Worm (Caenorhabditis elegans) whole organism, young adult: Measurements from ENCODE around the gene T23F6.5.

Experiments used
- B0019.2 ChIP-seq: fragments of 200-800 bp; sonication (Bioruptor generic); conservative IDR thresholded peaks from 2 replicates; pipeline ENCODE4 v1.3.6; 2022; ENCODE audit warnings: missing genetic modification reagents, missing genetic modification characterization, missing compliant biosample characterization
- B0035.1 ChIP-seq: sonication (generic microtip); optimal IDR thresholded peaks from 2 replicates; lab custom pipeline; 2016; ENCODE audit warnings: missing genetic modification characterization, mild to moderate bottlenecking, missing compliant biosample characterization, missing genotype, missing genetic modification reagents
- B0336.3 ChIP-seq: fragments of 200-800 bp; sonication (Bioruptor generic); IDR thresholded peaks from 2 replicates; pipeline ENCODE4 v1.3.6; 2022; ENCODE audit warnings: missing genetic modification characterization, missing compliant biosample characterization
- C17E4.6 ChIP-seq: fragments of 200-800 bp; sonication (Bioruptor generic); IDR thresholded peaks from 2 replicates; pipeline ENCODE4 v1.3.6; 2022; ENCODE audit warnings: missing genetic modification reagents, missing genetic modification characterization, missing compliant biosample characterization
- F10E7.11 ChIP-seq: sonication (generic microtip); optimal IDR thresholded peaks from 2 replicates; lab custom pipeline; 2017; ENCODE audit warnings: mild to moderate bottlenecking, missing genetic modification characterization, moderate library complexity, missing compliant biosample characterization
- F23B12.7 ChIP-seq: sonication (generic microtip); optimal IDR thresholded peaks from 2 replicates; lab custom pipeline; 2017; ENCODE audit warnings: missing genetic modification characterization, mild to moderate bottlenecking, missing compliant biosample characterization, antibody characterized with exemption, moderate library complexity; ENCODE audit not compliant: insufficient read depth
- F39B2.1 ChIP-seq: fragments of 200-800 bp; sonication (Bioruptor generic); IDR thresholded peaks from 2 replicates; pipeline ENCODE4 v1.3.6; 2022; ENCODE audit warnings: missing genetic modification reagents, missing genetic modification characterization, missing compliant biosample characterization
- F49E8.2 ChIP-seq: sonication (generic microtip); optimal IDR thresholded peaks from 3 replicates; lab custom pipeline; 2017; ENCODE audit warnings: missing genetic modification characterization, mild to moderate bottlenecking, missing compliant biosample characterization, antibody characterized with exemption, moderate library complexity; ENCODE audit not compliant: insufficient read depth
- F55B11.4 ChIP-seq: sonication (generic microtip); optimal IDR thresholded peaks from 2 replicates; lab custom pipeline; 2016; ENCODE audit warnings: missing compliant biosample characterization, missing genetic modification characterization, borderline replicate concordance; ENCODE audit not compliant: insufficient read depth
- F57A8.1 ChIP-seq: fragments of 200-800 bp; sonication (Bioruptor generic); optimal IDR thresholded peaks from 2 replicates; lab custom pipeline; 2018; ENCODE audit warnings: mild to moderate bottlenecking, missing genetic modification characterization, moderate library complexity, missing compliant biosample characterization
- T26A5.8 ChIP-seq: sonication (generic microtip); optimal IDR thresholded peaks from 2 replicates; lab custom pipeline; 2016; ENCODE audit warnings: missing genetic modification characterization, missing compliant biosample characterization
- Y56A3A.18 ChIP-seq: fragments of 200-800 bp; sonication (Bioruptor generic); IDR thresholded peaks from 2 replicates; pipeline ENCODE4 v1.3.6; 2022; ENCODE audit warnings: missing genetic modification reagents, missing genetic modification characterization, missing compliant biosample characterization
- Y67H2A.10 ChIP-seq: fragments of 200-800 bp; sonication (Bioruptor generic); conservative IDR thresholded peaks from 2 replicates; pipeline ENCODE4 v1.3.6; 2022; ENCODE audit warnings: missing genetic modification reagents, missing genetic modification characterization, missing compliant biosample characterization
- Y79H2A.3 ChIP-seq: fragments of 200-800 bp; sonication (Bioruptor generic); conservative IDR thresholded peaks from 2 replicates; pipeline ENCODE4 v1.3.6; 2022; ENCODE audit warnings: missing genetic modification reagents, missing genetic modification characterization, missing compliant biosample characterization
- aptf-2 ChIP-seq: fragments of 200-800 bp; sonication (Bioruptor generic); conservative IDR thresholded peaks from 2 replicates; pipeline ENCODE4 v1.3.6; 2022; ENCODE audit warnings: missing genetic modification reagents, missing genetic modification characterization, missing compliant biosample characterization
- atf-7 ChIP-seq: sonication (generic microtip); optimal IDR thresholded peaks from 2 replicates; lab custom pipeline; 2017; ENCODE audit warnings: mild to moderate bottlenecking, missing genetic modification characterization, missing compliant biosample characterization
- attf-5 ChIP-seq: fragments of 200-800 bp; sonication (Bioruptor generic); optimal IDR thresholded peaks from 2 replicates; lab custom pipeline; 2018; ENCODE audit warnings: mild to moderate bottlenecking, missing genetic modification characterization, missing compliant biosample characterization
- bed-2 ChIP-seq: fragments of 200-800 bp; sonication (Bioruptor generic); IDR thresholded peaks from 2 replicates; pipeline ENCODE4 v1.3.6; 2022; ENCODE audit warnings: missing genetic modification reagents, missing genetic modification characterization, missing compliant biosample characterization
- cebp-1 ChIP-seq, 2 experiments: fragments of 200-800 bp in 1 of 2; sonication (Bioruptor generic) in 1 of 2; sonication (generic microtip) in 1 of 2; IDR thresholded peaks in 1 of 2; optimal IDR thresholded peaks in 1 of 2; 2 replicates each; pipeline versions ENCODE4 v1.3.6 to Lab custom; 2017 to 2022; ENCODE audit warnings: missing compliant biosample characterization in 2 of 2, missing genetic modification characterization in 2 of 2, mild to moderate bottlenecking in 1 of 2, missing genetic modification reagents in 1 of 2, moderate library complexity in 1 of 2
- ceh-100 ChIP-seq: fragments of 200-800 bp; sonication (Bioruptor generic); IDR thresholded peaks from 2 replicates; pipeline ENCODE4 v1.3.6; 2022; ENCODE audit warnings: missing genetic modification reagents, missing genetic modification characterization, missing compliant biosample characterization
- ceh-40 ChIP-seq: fragments of 200-800 bp; sonication (Bioruptor generic); IDR thresholded peaks from 2 replicates; pipeline ENCODE4 v1.3.6; 2022; ENCODE audit warnings: missing genetic modification characterization, missing compliant biosample characterization
- ceh-91 ChIP-seq: fragments of 200-800 bp; sonication (Bioruptor generic); IDR thresholded peaks from 2 replicates; pipeline ENCODE4 v1.3.6; 2022; ENCODE audit warnings: missing genetic modification reagents, missing genetic modification characterization, missing compliant biosample characterization
- dpl-1 ChIP-seq: fragments of 150-350 bp; optimal IDR thresholded peaks from 2 replicates; lab custom pipeline; 2014; ENCODE audit warnings: missing biosample characterization, missing genetic modification reagents, missing genetic modification characterization
- fkh-3 ChIP-seq: sonication (generic microtip); optimal IDR thresholded peaks from 2 replicates; lab custom pipeline; 2016; ENCODE audit warnings: mild to moderate bottlenecking, missing genetic modification characterization, missing compliant biosample characterization
- him-1 ChIP-seq: sonication (generic microtip); optimal IDR thresholded peaks from 2 replicates; lab custom pipeline; 2016; ENCODE audit warnings: missing genotype, missing genetic modification reagents, missing genetic modification characterization, missing compliant biosample characterization
- hlh-26 ChIP-seq: fragments of 200-800 bp; sonication (Bioruptor generic); conservative IDR thresholded peaks from 2 replicates; pipeline ENCODE4 v1.3.6; 2022; ENCODE audit warnings: missing genetic modification reagents, missing genetic modification characterization, missing compliant biosample characterization
- hmg-1.2 ChIP-seq: fragments of 200-800 bp; sonication (Bioruptor generic); IDR thresholded peaks from 2 replicates; pipeline ENCODE4 v1.3.6; 2022; ENCODE audit warnings: missing genetic modification reagents, missing genetic modification characterization, missing compliant biosample characterization
- hsf-1 ChIP-seq: fragments of 200-800 bp; sonication (Bioruptor generic); IDR thresholded peaks from 2 replicates; pipeline ENCODE4 v1.3.6; 2022; ENCODE audit warnings: missing genetic modification reagents, missing genetic modification characterization, missing compliant biosample characterization
- lag-1 ChIP-seq: fragments of 200-800 bp; sonication (Bioruptor generic); IDR thresholded peaks from 2 replicates; pipeline ENCODE4 v1.3.6; 2022; ENCODE audit warnings: missing genetic modification reagents, missing genetic modification characterization, missing compliant biosample characterization
- lin-40 ChIP-seq: sonication (generic microtip); optimal IDR thresholded peaks from 2 replicates; lab custom pipeline; 2016; ENCODE audit warnings: missing genetic modification characterization, mild to moderate bottlenecking, missing compliant biosample characterization, missing genotype, missing genetic modification reagents
- lsl-1 ChIP-seq: fragments of 200-800 bp; sonication (Bioruptor generic); optimal IDR thresholded peaks from 2 replicates; lab custom pipeline; 2018; ENCODE audit warnings: mild to moderate bottlenecking, missing genetic modification characterization, moderate library complexity, missing compliant biosample characterization
- lsy-27 ChIP-seq: sonication (generic microtip); optimal IDR thresholded peaks from 2 replicates; lab custom pipeline; 2017; ENCODE audit warnings: missing genetic modification characterization, mild to moderate bottlenecking, missing compliant biosample characterization, antibody characterized with exemption, missing genotype, borderline replicate concordance; ENCODE audit not compliant: insufficient read depth
- madf-6 ChIP-seq: fragments of 200-800 bp; sonication (Bioruptor generic); IDR thresholded peaks from 2 replicates; pipeline ENCODE4 v1.3.6; 2022; ENCODE audit warnings: missing genetic modification reagents, missing genetic modification characterization, missing compliant biosample characterization
- mcd-1 ChIP-seq: fragments of 200-800 bp; sonication (Bioruptor generic); IDR thresholded peaks from 2 replicates; pipeline ENCODE4 v1.3.6; 2022; ENCODE audit warnings: missing genetic modification reagents, missing genetic modification characterization, missing compliant biosample characterization
- mel-28 ChIP-seq: sonication (generic microtip); optimal IDR thresholded peaks from 2 replicates; lab custom pipeline; 2016; ENCODE audit warnings: borderline replicate concordance, mild to moderate bottlenecking, missing genetic modification characterization, missing compliant biosample characterization
- mxl-1 ChIP-seq: sonication (generic microtip); optimal IDR thresholded peaks from 2 replicates; lab custom pipeline; 2016; ENCODE audit warnings: missing genetic modification characterization, missing compliant biosample characterization
- nfyb-1 ChIP-seq: fragments of 200-800 bp; sonication (Bioruptor generic); IDR thresholded peaks from 2 replicates; pipeline ENCODE4 v1.3.6; 2022; ENCODE audit warnings: missing genetic modification reagents, missing genetic modification characterization, missing compliant biosample characterization
- nhr-179 ChIP-seq: sonication (generic microtip); optimal IDR thresholded peaks from 2 replicates; lab custom pipeline; 2016; ENCODE audit warnings: mild to moderate bottlenecking, missing genetic modification characterization, missing compliant biosample characterization
- nhr-27 ChIP-seq: fragments of 200-800 bp; sonication (Bioruptor generic); optimal IDR thresholded peaks from 2 replicates; lab custom pipeline; 2018; ENCODE audit warnings: mild to moderate bottlenecking, missing genetic modification characterization, moderate library complexity, missing compliant biosample characterization
- nhr-80 ChIP-seq: sonication (generic microtip); optimal IDR thresholded peaks from 2 replicates; lab custom pipeline; 2016; ENCODE audit warnings: missing genetic modification characterization, missing compliant biosample characterization
- rpc-1 ChIP-seq, 2 experiments: fragments of 150-350 bp in 1 of 2; sonication (generic microtip) in 1 of 2; optimal IDR thresholded peaks; 2 replicates each; lab custom pipeline; 2014 to 2018; ENCODE audit warnings: missing biosample characterization in 1 of 2, missing genetic modification characterization in 1 of 2, missing genetic modification reagents in 1 of 2, missing genotype in 1 of 2
- sea-2 ChIP-seq: fragments of 200-800 bp; sonication (Bioruptor generic); IDR thresholded peaks from 2 replicates; pipeline ENCODE4 v1.3.6; 2022; ENCODE audit warnings: missing genetic modification characterization, missing compliant biosample characterization
- snpc-4 ChIP-seq, 5 experiments: fragments of 150-350 bp in 1 of 5; sonication (generic microtip) in 4 of 5; optimal IDR thresholded peaks; 2 replicates each; lab custom pipeline; 2014 to 2018; ENCODE audit warnings: missing genetic modification characterization in 5 of 5, missing biosample characterization in 3 of 5, antibody characterized with exemption in 2 of 5, mild to moderate bottlenecking in 2 of 5, missing compliant biosample characterization in 2 of 5, missing genotype in 2 of 5, moderate library complexity in 2 of 5, missing genetic modification reagents in 1 of 5
- unc-62 ChIP-seq: fragments of 150-350 bp; optimal IDR thresholded peaks from 2 replicates; lab custom pipeline; 2014; ENCODE audit warnings: missing biosample characterization, missing genetic modification reagents, missing genetic modification characterization
- zim-3 ChIP-seq: sonication (generic microtip); optimal IDR thresholded peaks from 2 replicates; lab custom pipeline; 2017; ENCODE audit warnings: mild to moderate bottlenecking, missing genetic modification characterization, moderate library complexity, missing compliant biosample characterization
- ztf-26 ChIP-seq: sonication (generic microtip); optimal IDR thresholded peaks from 2 replicates; lab custom pipeline; 2017; ENCODE audit warnings: missing genetic modification characterization, missing compliant biosample characterization
- ztf-3 ChIP-seq: fragments of 200-800 bp; sonication (Bioruptor generic); optimal IDR thresholded peaks from 2 replicates; lab custom pipeline; 2018; ENCODE audit warnings: mild to moderate bottlenecking, missing genetic modification characterization, missing compliant biosample characterization

The T23F6.5 gene

ce11 chrIV:12771414-12771813 is 30.1 kb upstream of the T23F6.5 start (continued):
- TF ChIP-seq atf-7 (tag; lab: Kevin White, UChicago) (no peak), F10E7.11 (no peak), nfyb-1 (no peak), Y79H2A.3 (GFP tag; lab: Robert Waterston, UW) (no peak), bed-2 (no peak), unc-62 (no peak), lsl-1 (GFP tag; lab: Kevin White, UChicago) (no peak), B0019.2 (GFP tag; lab: Robert Waterston, UW) (no peak), ceh-100 (GFP tag; lab: Robert Waterston, UW) (no peak), mxl-1 (tag; lab: Kevin White, UChicago) (no peak), nhr-80 (tag; lab: Kevin White, UChicago) (no peak), F49E8.2 (tag; lab: Kevin White, UChicago) (no peak), hmg-1.2 (GFP tag; lab: Robert Waterston, UW) (0 out of 2 replicates have a peak, but pooled peaks have one; percentile 26), C17E4.6 (no peak), F39B2.1 (GFP tag; lab: Robert Waterston, UW) (no peak), Y67H2A.10 (no peak), lag-1 (no peak), zim-3 (tag; lab: Kevin White, UChicago) (peak; percentile 24), F57A8.1 (no peak), F55B11.4 (tag; lab: Kevin White, UChicago) (no peak), snpc-4 (GFP tag; optimal IDR thresholded peaks at IDR 0.05; lab: Kevin White, UChicago) (no peak), snpc-4 (tag; optimal IDR thresholded peaks at IDR 0.05; lab: Kevin White, UChicago) (peak in 1 of 4 experiments; percentile 22), ceh-40 (GFP tag; lab: Robert Waterston, UW) (no peak), madf-6 (GFP tag; lab: Robert Waterston, UW) (no peak), ztf-3 (GFP tag; lab: Kevin White, UChicago) (no peak), F23B12.7 (tag; lab: Kevin White, UChicago) (no peak), hlh-26 (GFP tag; lab: Robert Waterston, UW) (no peak), ceh-91 (no peak), cebp-1 (GFP tag; IDR thresholded peaks at IDR 0.05; lab: Robert Waterston, UW) (no peak), cebp-1 (tag; optimal IDR thresholded peaks at IDR 0.05; lab: Kevin White, UChicago) (peak; percentile 58), mel-28 (tag; lab: Kevin White, UChicago) (no peak), rpc-1 (optimal IDR thresholded peaks at IDR 0.05; lab: Kevin White, UChicago) (no peak), rpc-1 (tag; optimal IDR thresholded peaks at IDR 0.05; lab: Kevin White, UChicago) (no peak), hsf-1 (no peak), lin-40 (peak; percentile 35), B0035.1 (tag; lab: Kevin White, UChicago) (no peak), T26A5.8 (tag; lab: Kevin White, UChicago) (no peak), B0336.3 (GFP tag; lab: Robert Waterston, UW) (no peak), ztf-26 (tag; lab: Kevin White, UChicago) (no peak), aptf-2 (GFP tag; lab: Robert Waterston, UW) (no peak), sea-2 (GFP tag; lab: Robert Waterston, UW) (no peak), mcd-1 (GFP tag; lab: Robert Waterston, UW) (peak; percentile 39), nhr-179 (tag; lab: Kevin White, UChicago) (no peak), dpl-1 (no peak), lsy-27 (tag; lab: Kevin White, UChicago) (no peak), fkh-3 (tag; lab: Kevin White, UChicago) (no peak), Y56A3A.18 (GFP tag; lab: Robert Waterston, UW) (no peak), him-1 (tag; lab: Kevin White, UChicago) (no peak), nhr-27 (no peak), attf-5 (GFP tag; lab: Kevin White, UChicago) (peak; percentile 5)
